Fruit fly (Drosophila melanogaster): ENCODE results near the gene CG15916.

DNA sequence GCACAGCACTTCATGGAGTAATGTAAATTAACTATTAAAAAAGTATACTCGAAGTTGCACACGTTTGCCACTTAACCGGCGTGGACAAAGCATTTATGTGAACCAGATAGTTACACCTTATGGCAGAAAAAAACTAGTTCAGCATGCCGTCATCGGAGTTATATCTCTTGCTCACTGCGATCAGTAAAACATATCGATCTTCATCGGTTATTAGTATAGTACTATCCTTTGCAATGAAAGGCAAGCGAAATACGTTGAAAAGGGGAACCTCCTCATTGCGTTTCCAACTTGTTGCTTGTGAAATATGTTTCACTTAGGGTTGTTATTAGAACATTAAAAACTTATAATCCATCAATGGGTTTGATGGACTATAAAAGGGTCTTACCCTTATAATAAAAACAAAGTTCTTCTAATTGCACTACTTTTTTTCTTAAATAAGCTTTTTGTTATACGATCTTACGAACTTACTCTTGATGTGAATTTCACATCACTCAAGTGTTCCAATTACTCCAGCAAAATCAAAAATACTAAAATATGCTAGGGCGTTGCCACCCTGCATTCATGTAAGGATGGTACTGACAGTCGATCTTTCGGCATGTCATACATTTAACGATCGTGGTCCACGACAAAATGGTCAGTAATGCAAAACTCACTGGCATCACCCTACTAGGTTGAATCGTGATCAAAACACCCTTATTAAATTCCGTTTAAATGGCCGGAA, 19.3 kb downstream of the CG15916 start, which contains the start of gene CycD:
- TF ChIP-seq Crg-1 (GFP tag; optimal IDR thresholded peaks at IDR 0.05) (no peak), CG5204 (GFP tag; optimal IDR thresholded peaks at IDR 0.05) (no peak), cnc (optimal IDR thresholded peaks at IDR 0.05) (no peak), CG7101 (tag; optimal IDR thresholded peaks at IDR 0.05) (no peak), kay (GFP tag; ENCODE audit: borderline replicate concordance) (no peak), CG7045 (GFP tag; optimal IDR thresholded peaks at IDR 0.05) (no peak), CG1620 (GFP tag; optimal IDR thresholded peaks at IDR 0.05) (no peak), bab1 (GFP tag; optimal IDR thresholded peaks at IDR 0.05) (peak; percentile 13), Mnt (GFP tag; optimal IDR thresholded peaks at IDR 0.05) (peak; percentile 8), tj (GFP tag; optimal IDR thresholded peaks at IDR 0.05) (no peak), toe (GFP tag; optimal IDR thresholded peaks at IDR 0.05) (no peak), CG11617 (GFP tag; optimal IDR thresholded peaks at IDR 0.05) (no peak)

Data from whole organism, adult.